Worm (Caenorhabditis elegans) whole organism, young adult: ENCODE results near the gene rpac-19.

Source experiments
- B0336.3 ChIP-seq: fragments of 200-800 bp; sonication (Bioruptor generic); IDR thresholded peaks from 2 replicates; pipeline ENCODE4 v1.3.6; 2022; ENCODE audit warnings: missing genetic modification characterization, missing compliant biosample characterization
- C17E4.6 ChIP-seq: fragments of 200-800 bp; sonication (Bioruptor generic); IDR thresholded peaks from 2 replicates; pipeline ENCODE4 v1.3.6; 2022; ENCODE audit warnings: missing genetic modification reagents, missing genetic modification characterization, missing compliant biosample characterization
- F22D6.2 ChIP-seq: sonication (generic microtip); optimal IDR thresholded peaks from 2 replicates; lab custom pipeline; 2016; ENCODE audit warnings: mild to moderate bottlenecking, missing genetic modification characterization, missing compliant biosample characterization
- F37B4.10 ChIP-seq: fragments of 200-800 bp; sonication (Bioruptor generic); IDR thresholded peaks from 2 replicates; pipeline ENCODE4 v1.3.6; 2022; ENCODE audit warnings: missing genetic modification characterization, missing compliant biosample characterization
- Y56A3A.18 ChIP-seq: fragments of 200-800 bp; sonication (Bioruptor generic); IDR thresholded peaks from 2 replicates; pipeline ENCODE4 v1.3.6; 2022; ENCODE audit warnings: missing genetic modification reagents, missing genetic modification characterization, missing compliant biosample characterization
- Y67H2A.10 ChIP-seq: fragments of 200-800 bp; sonication (Bioruptor generic); conservative IDR thresholded peaks from 2 replicates; pipeline ENCODE4 v1.3.6; 2022; ENCODE audit warnings: missing genetic modification reagents, missing genetic modification characterization, missing compliant biosample characterization
- Y79H2A.3 ChIP-seq: fragments of 200-800 bp; sonication (Bioruptor generic); conservative IDR thresholded peaks from 2 replicates; pipeline ENCODE4 v1.3.6; 2022; ENCODE audit warnings: missing genetic modification reagents, missing genetic modification characterization, missing compliant biosample characterization
- ZK185.1 ChIP-seq: sonication (generic microtip); optimal IDR thresholded peaks from 2 replicates; lab custom pipeline; 2016; ENCODE audit warnings: mild to moderate bottlenecking, missing genetic modification characterization, missing compliant biosample characterization; ENCODE audit not compliant: poor library complexity, severe bottlenecking
- akir-1 ChIP-seq: fragments of 200-800 bp; sonication (Bioruptor generic); optimal IDR thresholded peaks from 2 replicates; lab custom pipeline; 2018; ENCODE audit warnings: mild to moderate bottlenecking, missing genetic modification characterization, moderate library complexity, missing compliant biosample characterization
- ama-1 ChIP-seq, 3 experiments: fragments of 150-350 bp in 1 of 3; sonication (generic microtip) in 2 of 3; optimal IDR thresholded peaks; 2 replicates each; lab custom pipeline; 2014 to 2018; ENCODE audit warnings: missing biosample characterization in 2 of 3, missing genetic modification characterization in 2 of 3, missing genetic modification reagents in 2 of 3
- aptf-3 ChIP-seq: fragments of 200-800 bp; sonication (Bioruptor generic); IDR thresholded peaks from 2 replicates; pipeline ENCODE4 v1.3.6; 2022; ENCODE audit warnings: missing genetic modification characterization, missing compliant biosample characterization
- atf-7 ChIP-seq: sonication (generic microtip); optimal IDR thresholded peaks from 2 replicates; lab custom pipeline; 2017; ENCODE audit warnings: mild to moderate bottlenecking, missing genetic modification characterization, missing compliant biosample characterization
- attf-3 ChIP-seq: fragments of 200-800 bp; sonication (Bioruptor generic); conservative IDR thresholded peaks from 2 replicates; pipeline ENCODE4 v1.3.6; 2022; ENCODE audit warnings: missing genetic modification reagents, missing genetic modification characterization, missing compliant biosample characterization
- ceh-27 ChIP-seq: fragments of 200-800 bp; sonication (Bioruptor generic); optimal IDR thresholded peaks from 2 replicates; lab custom pipeline; 2018; ENCODE audit warnings: mild to moderate bottlenecking, missing genetic modification characterization, moderate library complexity, missing compliant biosample characterization
- ceh-58 ChIP-seq: fragments of 200-800 bp; sonication (Bioruptor generic); IDR thresholded peaks from 2 replicates; pipeline ENCODE4 v1.3.6; 2022; ENCODE audit warnings: missing genetic modification characterization, missing compliant biosample characterization
- ceh-79 ChIP-seq: sonication (generic microtip); optimal IDR thresholded peaks from 2 replicates; lab custom pipeline; 2017; ENCODE audit warnings: mild to moderate bottlenecking, missing genetic modification characterization, missing compliant biosample characterization
- ceh-91 ChIP-seq: fragments of 200-800 bp; sonication (Bioruptor generic); IDR thresholded peaks from 2 replicates; pipeline ENCODE4 v1.3.6; 2022; ENCODE audit warnings: missing genetic modification reagents, missing genetic modification characterization, missing compliant biosample characterization
- dox-1 ChIP-seq: fragments of 200-800 bp; sonication (Bioruptor generic); IDR thresholded peaks from 2 replicates; pipeline ENCODE4 v1.3.6; 2022; ENCODE audit warnings: missing genetic modification reagents, missing genetic modification characterization, missing compliant biosample characterization
- dpff-1 ChIP-seq: sonication (generic microtip); optimal IDR thresholded peaks from 2 replicates; lab custom pipeline; 2017; ENCODE audit warnings: mild to moderate bottlenecking, missing genetic modification characterization, missing compliant biosample characterization
- efl-1 ChIP-seq: fragments of 150-350 bp; optimal IDR thresholded peaks from 2 replicates; lab custom pipeline; 2014; ENCODE audit warnings: missing biosample characterization, missing genetic modification reagents, missing genetic modification characterization
- egrh-3 ChIP-seq: fragments of 200-800 bp; sonication (Bioruptor generic); IDR thresholded peaks from 2 replicates; pipeline ENCODE4 v1.3.6; 2022; ENCODE audit warnings: missing genetic modification reagents, missing genetic modification characterization, missing compliant biosample characterization
- ets-4 ChIP-seq: fragments of 200-800 bp; sonication (Bioruptor generic); optimal IDR thresholded peaks from 2 replicates; lab custom pipeline; 2018; ENCODE audit warnings: mild to moderate bottlenecking, missing genetic modification characterization, missing compliant biosample characterization
- hlh-26 ChIP-seq: fragments of 200-800 bp; sonication (Bioruptor generic); conservative IDR thresholded peaks from 2 replicates; pipeline ENCODE4 v1.3.6; 2022; ENCODE audit warnings: missing genetic modification reagents, missing genetic modification characterization, missing compliant biosample characterization
- lag-1 ChIP-seq: fragments of 200-800 bp; sonication (Bioruptor generic); IDR thresholded peaks from 2 replicates; pipeline ENCODE4 v1.3.6; 2022; ENCODE audit warnings: missing genetic modification reagents, missing genetic modification characterization, missing compliant biosample characterization
- lin-35 ChIP-seq, 3 experiments: fragments of 150-350 bp in 2 of 3; sonication (generic microtip) in 1 of 3; optimal IDR thresholded peaks; 2 replicates each; lab custom pipeline; 2014 to 2018; ENCODE audit warnings: missing biosample characterization in 3 of 3, missing genetic modification characterization in 3 of 3, missing genetic modification reagents in 3 of 3
- lin-54 ChIP-seq: fragments of 200-800 bp; sonication (Bioruptor generic); optimal IDR thresholded peaks from 2 replicates; lab custom pipeline; 2018; ENCODE audit warnings: mild to moderate bottlenecking, missing genetic modification characterization, missing compliant biosample characterization
- lir-1 ChIP-seq: fragments of 200-800 bp; sonication (Bioruptor generic); conservative IDR thresholded peaks from 2 replicates; pipeline ENCODE4 v1.3.6; 2022; ENCODE audit warnings: missing genetic modification reagents, missing genetic modification characterization, missing compliant biosample characterization
- madf-10 ChIP-seq: sonication (generic microtip); optimal IDR thresholded peaks from 2 replicates; lab custom pipeline; 2016; ENCODE audit warnings: mild to moderate bottlenecking, missing genetic modification characterization, missing compliant biosample characterization
- madf-3 ChIP-seq: fragments of 200-800 bp; sonication (Bioruptor generic); IDR thresholded peaks from 2 replicates; pipeline ENCODE4 v1.3.6; 2022; ENCODE audit warnings: missing genetic modification reagents, missing genetic modification characterization, missing compliant biosample characterization
- madf-6 ChIP-seq: fragments of 200-800 bp; sonication (Bioruptor generic); IDR thresholded peaks from 2 replicates; pipeline ENCODE4 v1.3.6; 2022; ENCODE audit warnings: missing genetic modification reagents, missing genetic modification characterization, missing compliant biosample characterization
- madf-8 ChIP-seq: fragments of 200-800 bp; sonication (Bioruptor generic); conservative IDR thresholded peaks from 2 replicates; pipeline ENCODE4 v1.3.6; 2022; ENCODE audit warnings: missing genetic modification reagents, missing genetic modification characterization, missing compliant biosample characterization
- mel-28 ChIP-seq: sonication (generic microtip); optimal IDR thresholded peaks from 2 replicates; lab custom pipeline; 2016; ENCODE audit warnings: borderline replicate concordance, mild to moderate bottlenecking, missing genetic modification characterization, missing compliant biosample characterization
- mes-4 ChIP-seq: sonication (generic microtip); optimal IDR thresholded peaks from 2 replicates; lab custom pipeline; 2016; ENCODE audit warnings: missing genotype, missing genetic modification characterization, missing compliant biosample characterization
- nfyb-1 ChIP-seq: fragments of 200-800 bp; sonication (Bioruptor generic); IDR thresholded peaks from 2 replicates; pipeline ENCODE4 v1.3.6; 2022; ENCODE audit warnings: missing genetic modification reagents, missing genetic modification characterization, missing compliant biosample characterization
- nhr-179 ChIP-seq: sonication (generic microtip); optimal IDR thresholded peaks from 2 replicates; lab custom pipeline; 2016; ENCODE audit warnings: mild to moderate bottlenecking, missing genetic modification characterization, missing compliant biosample characterization
- nhr-80 ChIP-seq: sonication (generic microtip); optimal IDR thresholded peaks from 2 replicates; lab custom pipeline; 2016; ENCODE audit warnings: missing genetic modification characterization, missing compliant biosample characterization
- pha-4 ChIP-seq: fragments of 150-350 bp; sonication (generic microtip); optimal IDR thresholded peaks from 2 replicates; lab custom pipeline; 2014; ENCODE audit warnings: missing biosample characterization, missing genetic modification reagents, missing genetic modification characterization
- repo-1 ChIP-seq: sonication (generic microtip); optimal IDR thresholded peaks from 2 replicates; lab custom pipeline; 2017; ENCODE audit warnings: mild to moderate bottlenecking, missing genetic modification characterization, missing compliant biosample characterization
- sdz-38 ChIP-seq: sonication (generic microtip); optimal IDR thresholded peaks from 2 replicates; lab custom pipeline; 2016; ENCODE audit warnings: missing genotype, missing genetic modification characterization, missing compliant biosample characterization
- snpc-4 ChIP-seq, 5 experiments: fragments of 150-350 bp in 1 of 5; sonication (generic microtip) in 4 of 5; optimal IDR thresholded peaks; 2 replicates each; lab custom pipeline; 2014 to 2018; ENCODE audit warnings: missing genetic modification characterization in 5 of 5, missing biosample characterization in 3 of 5, antibody characterized with exemption in 2 of 5, mild to moderate bottlenecking in 2 of 5, missing compliant biosample characterization in 2 of 5, missing genotype in 2 of 5, moderate library complexity in 2 of 5, missing genetic modification reagents in 1 of 5
- somi-1 ChIP-seq: fragments of 200-800 bp; sonication (Bioruptor generic); optimal IDR thresholded peaks from 2 replicates; lab custom pipeline; 2018; ENCODE audit warnings: mild to moderate bottlenecking, missing genetic modification characterization, missing compliant biosample characterization
- unc-130 ChIP-seq: sonication (generic microtip); optimal IDR thresholded peaks from 2 replicates; lab custom pipeline; 2016; ENCODE audit warnings: missing genetic modification reagents, missing genetic modification characterization, missing compliant biosample characterization
- ztf-18 ChIP-seq: sonication (generic microtip); optimal IDR thresholded peaks from 2 replicates; lab custom pipeline; 2016; ENCODE audit warnings: missing genotype, mild to moderate bottlenecking, missing genetic modification characterization, missing compliant biosample characterization
- ztf-26 ChIP-seq: sonication (generic microtip); optimal IDR thresholded peaks from 2 replicates; lab custom pipeline; 2017; ENCODE audit warnings: missing genetic modification characterization, missing compliant biosample characterization
- ztf-28 ChIP-seq: fragments of 200-800 bp; sonication (Bioruptor generic); IDR thresholded peaks from 2 replicates; pipeline ENCODE4 v1.3.6; 2022; ENCODE audit warnings: missing genetic modification reagents, missing genetic modification characterization, missing compliant biosample characterization

The rpac-19 gene

DNA sequence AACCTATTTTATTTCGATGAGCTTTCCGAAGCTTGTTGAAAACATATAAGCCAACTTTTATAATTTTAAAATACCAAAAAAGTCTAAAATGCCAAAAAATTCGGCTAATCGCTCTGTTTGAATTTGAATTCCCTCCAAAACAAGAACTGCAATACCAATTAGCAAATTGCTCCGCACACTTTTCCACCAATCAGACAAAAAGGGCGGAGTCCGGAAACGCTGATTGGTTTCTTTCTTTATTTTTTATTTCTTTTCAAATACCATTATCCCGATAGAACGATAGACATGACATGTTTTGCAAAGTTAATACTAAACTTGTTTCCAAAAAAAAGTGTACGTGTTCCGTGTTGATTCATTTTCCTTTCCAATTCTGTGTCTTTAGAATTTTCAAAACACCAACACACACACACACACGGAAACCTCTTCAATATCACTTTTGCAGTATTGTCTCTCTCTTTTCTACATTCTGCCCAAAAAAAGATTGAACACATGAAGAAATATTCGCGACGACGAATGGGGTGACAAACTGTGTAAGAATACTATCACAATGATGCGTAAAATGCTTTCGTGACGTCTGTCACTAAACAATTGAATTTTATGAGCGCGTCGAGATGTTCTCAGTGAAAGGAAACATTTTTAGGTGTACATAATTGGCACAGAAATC lies 12.0 kb downstream of the rpac-19 start:
- TF ChIP-seq ztf-28 (GFP tag; lab: Robert Waterston, UW): no peak
- TF ChIP-seq ceh-27 (GFP tag; lab: Kevin White, UChicago): peak; percentile 3
- peak; percentile 75; the same call in 1 of the 2 replicates for TF ChIP-seq nfyb-1 (GFP tag; lab: Robert Waterston, UW)
- TF ChIP-seq, all 124 proteins: peak for 2

DNA sequence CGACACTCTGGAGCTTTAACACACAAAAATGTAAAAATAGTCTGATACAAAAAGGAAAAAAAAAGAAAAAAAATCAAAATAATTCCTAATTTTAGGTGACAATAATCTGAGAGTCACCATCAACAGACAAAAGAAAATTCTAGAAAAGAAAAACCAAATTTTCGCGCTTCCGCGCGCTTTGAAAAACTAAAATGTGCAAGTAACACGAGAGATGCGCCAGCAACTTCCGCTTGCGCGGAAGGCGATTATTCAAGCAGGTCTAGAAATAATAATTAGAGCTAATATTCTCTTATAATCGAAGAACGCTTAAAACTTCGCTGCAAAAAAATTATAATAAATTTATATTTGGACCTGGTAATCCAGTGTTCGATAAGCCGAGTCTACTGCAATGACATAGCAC lies 12.8 kb downstream of the rpac-19 start:
- TF ChIP-seq ztf-26 (tag; lab: Kevin White, UChicago) (no peak), madf-8 (peak; percentile 100), akir-1 (GFP tag; lab: Kevin White, UChicago) (no peak), madf-6 (GFP tag; lab: Robert Waterston, UW) (peak; percentile 100), ama-1 (optimal IDR thresholded peaks at IDR 0.05; lab: Kevin White, UChicago) (no peak), ama-1 (GFP tag; optimal IDR thresholded peaks at IDR 0.05; lab: Kevin White, UChicago) (peak in 1 of 2 experiments; percentile 42), Y79H2A.3 (GFP tag; lab: Robert Waterston, UW) (peak; percentile 97), dox-1 (GFP tag; lab: Robert Waterston, UW) (peak; percentile 98), Y67H2A.10 (peak; percentile 81; the same call in 1 of the 2 replicates), nhr-80 (tag; lab: Kevin White, UChicago) (no peak), lag-1 (GFP tag; lab: Robert Waterston, UW) (no peak), lir-1 (GFP tag; lab: Robert Waterston, UW) (peak; percentile 93), hlh-26 (GFP tag; lab: Robert Waterston, UW) (no peak), ceh-79 (tag; lab: Kevin White, UChicago) (no peak), somi-1 (GFP tag; lab: Kevin White, UChicago) (no peak), ztf-18 (tag; lab: Kevin White, UChicago) (peak; percentile 99), unc-130 (GFP tag; lab: Kevin White, UChicago) (peak; percentile 95), B0336.3 (peak; percentile 97), egrh-3 (GFP tag; lab: Robert Waterston, UW) (no peak), lin-35 (GFP tag; optimal IDR thresholded peaks at IDR 0.05; lab: Kevin White, UChicago) (peak; percentile 56 to 92 (median 88)), Y56A3A.18 (GFP tag; lab: Robert Waterston, UW) (0 out of 2 replicates have a peak, but pooled peaks have one; percentile 45), lin-54 (peak; percentile 97), mel-28 (tag; lab: Kevin White, UChicago) (no peak), F22D6.2 (tag; lab: Kevin White, UChicago) (no peak), ceh-27 (GFP tag; lab: Kevin White, UChicago) (no peak), aptf-3 (GFP tag; lab: Robert Waterston, UW) (no peak), snpc-4 (GFP tag; optimal IDR thresholded peaks at IDR 0.05; lab: Kevin White, UChicago) (peak; percentile 52), snpc-4 (tag; optimal IDR thresholded peaks at IDR 0.05; lab: Kevin White, UChicago) (peak; percentile 54 to 86 (median 70)), mes-4 (tag; lab: Kevin White, UChicago) (peak; percentile 57), sdz-38 (tag; lab: Kevin White, UChicago) (no peak), ets-4 (GFP tag; lab: Kevin White, UChicago) (no peak), nhr-179 (tag; lab: Kevin White, UChicago) (no peak), repo-1 (tag; lab: Kevin White, UChicago) (peak; percentile 72), ZK185.1 (tag; lab: Kevin White, UChicago) (peak; percentile 69), madf-3 (peak; percentile 97), dpff-1 (no peak), F37B4.10 (GFP tag; lab: Robert Waterston, UW) (peak; percentile 91; the same call in 1 of the 2 replicates), attf-3 (peak; percentile 72), pha-4 (no peak), madf-10 (tag; lab: Kevin White, UChicago) (no peak), efl-1 (GFP tag; lab: Kevin White, UChicago) (peak; percentile 99), ceh-91 (GFP tag; lab: Robert Waterston, UW) (peak; percentile 100), atf-7 (no peak), ceh-58 (GFP tag; lab: Robert Waterston, UW) (no peak), C17E4.6 (GFP tag; lab: Robert Waterston, UW) (peak; percentile 98)
